Worm (Caenorhabditis elegans): Measurements from ENCODE around the gene apl-1.

DNA sequence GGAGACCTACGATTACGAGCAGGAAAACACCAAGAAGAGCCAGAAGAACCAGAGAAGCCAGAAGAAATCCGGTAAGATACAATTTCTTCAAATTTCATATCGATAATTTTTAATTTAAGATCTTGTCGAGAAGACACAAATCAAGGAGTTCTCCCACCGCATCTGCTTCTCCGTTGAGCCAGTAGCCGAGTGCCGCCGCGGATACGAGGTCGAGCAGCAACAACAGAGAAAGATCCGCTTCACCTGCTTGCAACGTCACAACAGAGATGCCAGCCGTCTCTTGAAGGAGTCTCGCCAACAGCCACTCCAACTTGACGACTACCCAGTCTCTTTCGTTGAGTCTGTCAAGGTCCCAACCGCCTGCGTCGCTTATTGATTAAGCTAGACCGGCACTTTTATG lies 11.0 kb downstream of the apl-1 start:
- TF ChIP-seq nhr-43 (tag; optimal IDR thresholded peaks at IDR 0.05; ENCODE audit: poor library complexity, severe bottlenecking) (no peak), aly-2 (tag; optimal IDR thresholded peaks at IDR 0.05) (no peak), ceh-82 (tag; optimal IDR thresholded peaks at IDR 0.05) (no peak), pqm-1 (tag; optimal IDR thresholded peaks at IDR 0.05) (no peak), sea-2 (GFP tag; optimal IDR thresholded peaks at IDR 0.05) (no peak), snpc-4 (tag; optimal IDR thresholded peaks at IDR 0.05) (no peak), ztf-11 (tag; optimal IDR thresholded peaks at IDR 0.05) (no peak), nhr-76 (tag; optimal IDR thresholded peaks at IDR 0.05) (no peak)

Data from whole organism, L3 larva.